Worm (Caenorhabditis elegans): Measurements from ENCODE around the gene vps-16.

vps-16 gene

ce11 chrIII:6442305-6443125 is 9.5 kb downstream of the vps-16 start, which contains the start of gene mel-32 (continued):
- TF ChIP-seq pqm-1 (tag; optimal IDR thresholded peaks at IDR 0.05), result no peak
- peak; percentile 81 to 84 for TF ChIP-seq efl-1 (optimal IDR thresholded peaks at IDR 0.05)
- peak; percentile 84 to 98 for TF ChIP-seq efl-1 (GFP tag; optimal IDR thresholded peaks at IDR 0.05 in 1 of 2)
- no peak for TF ChIP-seq nhr-237 (tag; optimal IDR thresholded peaks at IDR 0.05)
- TF ChIP-seq lin-13 (GFP tag; optimal IDR thresholded peaks at IDR 0.05), result peak; percentile 1
- no peak for TF ChIP-seq ceh-8 (GFP tag; optimal IDR thresholded peaks at IDR 0.05)
- TF ChIP-seq F16B12.6 (tag; optimal IDR thresholded peaks at IDR 0.05), result peak; percentile 76
- TF ChIP-seq nhr-28 (tag; optimal IDR thresholded peaks at IDR 0.05), result no peak
- TF ChIP-seq egl-27 (tag; optimal IDR thresholded peaks at IDR 0.05), result no peak
- no peak for TF ChIP-seq unc-86 (tag; optimal IDR thresholded peaks at IDR 0.05)
- TF ChIP-seq lin-14 (GFP tag; optimal IDR thresholded peaks at IDR 0.05), result no peak
- TF ChIP-seq C16A3.4 (tag; optimal IDR thresholded peaks at IDR 0.05), result no peak
- peak; percentile 65 to 76 for TF ChIP-seq lin-35 (GFP tag; optimal IDR thresholded peaks at IDR 0.05)
- no peak for TF ChIP-seq jun-1 (tag; optimal IDR thresholded peaks at IDR 0.05)

DNA sequence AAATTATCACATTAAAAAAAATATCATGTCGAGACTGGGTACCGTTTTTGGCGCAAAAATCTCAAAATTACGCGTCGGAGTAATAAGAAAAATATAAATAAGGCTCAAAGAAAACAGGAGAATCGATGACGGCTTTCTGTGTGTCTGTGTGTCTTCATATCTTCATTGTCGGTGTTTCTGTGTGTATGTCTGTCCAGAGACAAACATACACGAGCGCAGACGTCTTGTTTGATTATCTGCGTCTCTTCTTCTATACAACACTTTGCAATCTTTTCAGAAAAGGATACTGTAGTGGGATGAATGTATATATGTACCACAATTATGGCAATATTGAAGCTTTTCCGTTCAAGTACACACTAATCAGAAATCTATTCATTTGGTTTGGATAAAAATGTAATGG is 11.3 kb downstream of the vps-16 start, which contains the start of gene C05D11.13:
Gene C05D11.13 (minus strand): TSS at position 252 of the 400 bp plus-strand sequence.
- TF ChIP-seq nhr-85 (tag) (peak; percentile 11), mdl-1 (tag; optimal IDR thresholded peaks at IDR 0.05) (peak in 1 of 2 experiments; percentile 23), aly-2 (tag; optimal IDR thresholded peaks at IDR 0.05) (no peak), irx-1 (tag; optimal IDR thresholded peaks at IDR 0.05) (peak; percentile 17), ama-1 (optimal IDR thresholded peaks at IDR 0.05) (peak; percentile 65), elt-3 (tag; optimal IDR thresholded peaks at IDR 0.05) (peak in 1 of 6 experiments; percentile 16), lin-35 (GFP tag; optimal IDR thresholded peaks at IDR 0.05) (peak; percentile 24 to 54), fkh-4 (tag; optimal IDR thresholded peaks at IDR 0.05; ENCODE audit: borderline replicate concordance) (no peak), lsy-2 (tag; optimal IDR thresholded peaks at IDR 0.05) (peak; percentile 49 to 87), dpl-1 (GFP tag; optimal IDR thresholded peaks at IDR 0.05) (peak in 2 of 3 experiments; percentile 9 to 47), unc-130 (tag; optimal IDR thresholded peaks at IDR 0.05) (peak; percentile 68), dsc-1 (tag; optimal IDR thresholded peaks at IDR 0.05) (no peak), nhr-71 (tag; optimal IDR thresholded peaks at IDR 0.05) (peak; percentile 50), efl-1 (optimal IDR thresholded peaks at IDR 0.05) (peak; percentile 25 to 52), efl-1 (GFP tag; optimal IDR thresholded peaks at IDR 0.05 in 1 of 2) (peak; percentile 11 to 13), nhr-20 (tag; optimal IDR thresholded peaks at IDR 0.05) (peak; percentile 34), blmp-1 (tag; optimal IDR thresholded peaks at IDR 0.05) (peak; percentile 53), C16A3.4 (tag; optimal IDR thresholded peaks at IDR 0.05) (peak; percentile 34), nhr-19 (GFP tag; conservative IDR thresholded peaks at IDR 0.05) (0 out of 2 replicates have a peak, but pooled peaks have one; percentile 3), jun-1 (tag; optimal IDR thresholded peaks at IDR 0.05) (peak; percentile 8), F16B12.6 (tag; optimal IDR thresholded peaks at IDR 0.05) (peak; percentile 11), rnt-1 (tag; optimal IDR thresholded peaks at IDR 0.05) (peak; percentile 26), ceh-88 (GFP tag; IDR thresholded peaks at IDR 0.05) (no peak), snu-23 (GFP tag; optimal IDR thresholded peaks at IDR 0.05) (peak; percentile 56), xbp-1 (tag; optimal IDR thresholded peaks at IDR 0.05) (peak; percentile 9), lin-14 (GFP tag; optimal IDR thresholded peaks at IDR 0.05) (peak; percentile 62), hpl-2 (GFP tag; optimal IDR thresholded peaks at IDR 0.05) (no peak), mep-1 (tag; optimal IDR thresholded peaks at IDR 0.05) (peak; percentile 78), nhr-90 (tag; optimal IDR thresholded peaks at IDR 0.05; ENCODE audit: poor library complexity) (no peak)

ce11 chrIII:6446807-6447206 is 13.8 kb downstream of the vps-16 start, which contains the start of gene let-721:
let-721 (minus strand) TSS chrIII:6446907.
- TF ChIP-seq C34B4.2 (tag; optimal IDR thresholded peaks at IDR 0.05) (no peak), blmp-1 (tag; optimal IDR thresholded peaks at IDR 0.05) (no peak)
